Fruit fly (Drosophila melanogaster) whole organism, embryonic: ENCODE results near the gene CG31650.
A peak's percentile ranks its signal among the peaks of the same experiment; 100 is the strongest.

Experiments
- CG31224 ChIP-seq: fragments of 200-800 bp; sonication (Bioruptor generic); IDR thresholded peaks from 2 replicates; pipeline ENCODE4 v1.3.6; 2022; ENCODE audit warnings: missing biosample characterization, missing genetic modification characterization
- CG6254 ChIP-seq: fragments of 200-800 bp; sonication (Bioruptor generic); optimal IDR thresholded peaks from 3 replicates; lab custom pipeline; 2017; ENCODE audit warnings: mild to moderate bottlenecking, missing biosample characterization, missing genetic modification reagents, missing genetic modification characterization
- Rx ChIP-seq: fragments of 200-800 bp; sonication (Bioruptor generic); IDR thresholded peaks from 2 replicates; pipeline ENCODE4 v1.3.6; 2022; ENCODE audit warnings: missing biosample characterization, missing genetic modification characterization
- Taf1 ChIP-seq: fragments of 200-800 bp; sonication (Bioruptor generic); IDR thresholded peaks from 2 replicates; pipeline ENCODE4 v1.3.6; 2022; ENCODE audit warnings: missing biosample characterization, missing genetic modification characterization
- dysf ChIP-seq: fragments of 200-800 bp; sonication (Bioruptor generic); IDR thresholded peaks from 3 replicates; pipeline ENCODE4 v1.3.6; 2022; ENCODE audit warnings: missing biosample characterization, missing genetic modification characterization
- fd102C ChIP-seq: fragments of 200-800 bp; sonication (Bioruptor generic); optimal IDR thresholded peaks from 2 replicates; lab custom pipeline; 2018; ENCODE audit warnings: missing biosample characterization, mild to moderate bottlenecking, missing genetic modification characterization, moderate library complexity
- gcm ChIP-seq: fragments of 200-800 bp; sonication (Bioruptor generic); optimal IDR thresholded peaks from 2 replicates; lab custom pipeline; 2019; ENCODE audit warnings: missing biosample characterization, mild to moderate bottlenecking, missing genetic modification characterization, moderate library complexity
- sqz ChIP-seq: fragments of 200-800 bp; sonication (Bioruptor generic); optimal IDR thresholded peaks from 3 replicates; lab custom pipeline; 2018; ENCODE audit warnings: missing biosample characterization, mild to moderate bottlenecking, missing genetic modification characterization

DNA sequence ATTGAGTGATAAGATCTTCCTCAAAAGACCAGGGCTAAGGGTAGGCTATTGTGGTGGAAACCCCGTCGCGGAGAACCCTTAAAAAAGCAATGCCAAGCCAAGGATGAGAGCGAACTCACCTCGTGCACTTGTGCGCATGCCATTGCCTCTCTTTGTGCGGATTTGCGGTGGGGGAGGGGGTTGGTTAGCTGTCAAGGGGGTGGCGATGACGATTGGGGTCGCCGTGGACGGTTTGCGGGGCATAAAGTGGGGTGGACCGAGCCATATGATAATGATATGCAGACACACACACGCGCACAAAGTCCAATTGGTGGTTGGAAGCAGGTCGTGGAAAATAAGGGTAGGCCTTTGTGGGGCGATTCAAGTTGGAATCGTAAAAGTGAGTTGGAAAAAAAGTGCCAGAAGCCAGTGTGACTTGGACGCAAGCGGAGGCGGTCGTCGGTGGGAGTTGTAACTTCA is 7.1 kb downstream of the CG31650 start, which contains the start of the genes CG14042 and SP555:
- no peak for TF ChIP-seq CG31224
- no peak for TF ChIP-seq CG6254
- no peak for TF ChIP-seq Rx (GFP tag; lab: Robert Waterston, UW)
- TF ChIP-seq sqz (GFP tag; lab: Kevin White, UChicago): peak; percentile 63
- TF ChIP-seq Taf1: no peak
- TF ChIP-seq fd102C (GFP tag; lab: Kevin White, UChicago): no peak
- TF ChIP-seq dysf (GFP tag; lab: Robert Waterston, UW): no peak
- TF ChIP-seq gcm (GFP tag; lab: Kevin White, UChicago): no peak
